Worm (Caenorhabditis elegans) whole organism, L1 larva: Measurements from ENCODE around the gene fbxa-63.
A peak's percentile ranks its signal among the peaks of the same experiment; 100 is the strongest.

Experiments
- C04F5.9 ChIP-seq: sonication (generic microtip); optimal IDR thresholded peaks from 2 replicates; lab custom pipeline; 2016; ENCODE audit warnings: missing genetic modification characterization, missing compliant biosample characterization
- C16A3.4 ChIP-seq: fragments of 150-350 bp; optimal IDR thresholded peaks from 2 replicates; lab custom pipeline; 2014; ENCODE audit warnings: missing biosample characterization, missing genetic modification characterization
- C34B4.2 ChIP-seq: sonication (generic microtip); optimal IDR thresholded peaks from 2 replicates; lab custom pipeline; 2017; ENCODE audit warnings: mild to moderate bottlenecking, missing genetic modification characterization, missing compliant biosample characterization
- F16B12.6 ChIP-seq: fragments of 150-350 bp; optimal IDR thresholded peaks from 2 replicates; lab custom pipeline; 2014; ENCODE audit warnings: missing biosample characterization, missing genetic modification characterization
- alr-1 ChIP-seq: fragments of 200-800 bp; sonication (Bioruptor generic); optimal IDR thresholded peaks from 2 replicates; lab custom pipeline; 2018; ENCODE audit warnings: borderline replicate concordance, mild to moderate bottlenecking, missing genetic modification characterization, missing compliant biosample characterization
- ceh-63 ChIP-seq: fragments of 200-800 bp; sonication (Bioruptor generic); optimal IDR thresholded peaks from 2 replicates; lab custom pipeline; 2018; ENCODE audit warnings: mild to moderate bottlenecking, missing genetic modification characterization, missing compliant biosample characterization
- ceh-82 ChIP-seq, 3 experiments: fragments of 150-350 bp in 1 of 3; sonication (generic microtip) in 2 of 3; optimal IDR thresholded peaks; 2 replicates each; lab custom pipeline; 2014 to 2017; ENCODE audit warnings: missing biosample characterization in 3 of 3, missing genetic modification characterization in 3 of 3
- ceh-90 ChIP-seq: sonication (generic microtip); optimal IDR thresholded peaks from 2 replicates; lab custom pipeline; 2016; ENCODE audit warnings: missing genetic modification characterization, missing compliant biosample characterization
- ces-1 ChIP-seq: fragments of 150-350 bp; optimal IDR thresholded peaks from 2 replicates; lab custom pipeline; 2014; ENCODE audit warnings: missing biosample characterization, missing genetic modification reagents, missing genetic modification characterization
- dpl-1 ChIP-seq, 3 experiments: fragments of 150-350 bp in 2 of 3; sonication (generic microtip) in 1 of 3; optimal IDR thresholded peaks; 2 replicates each; lab custom pipeline; 2014 to 2017; ENCODE audit warnings: missing biosample characterization in 3 of 3, missing genetic modification characterization in 3 of 3, missing genetic modification reagents in 3 of 3
- efl-1 ChIP-seq, 4 experiments: fragments of 150-350 bp; optimal IDR thresholded peaks in 3 of 4; peaks in 1 of 4; 1 replicate in 1 of 4; 2 replicates in 3 of 4; lab custom pipeline; 2014; ENCODE audit warnings: missing biosample characterization in 2 of 4, missing genetic modification characterization in 2 of 4, missing genetic modification reagents in 2 of 4
- efl-3 ChIP-seq: fragments of 200-800 bp; sonication (Bioruptor generic); optimal IDR thresholded peaks from 2 replicates; lab custom pipeline; 2018; ENCODE audit warnings: mild to moderate bottlenecking, missing genetic modification characterization, missing compliant biosample characterization
- egl-13 ChIP-seq: sonication (generic microtip); optimal IDR thresholded peaks from 2 replicates; lab custom pipeline; 2016; ENCODE audit warnings: missing genotype, missing genetic modification reagents, missing genetic modification characterization, missing compliant biosample characterization
- egl-27 ChIP-seq, 2 experiments: fragments of 150-350 bp in 1 of 2; sonication (generic microtip); optimal IDR thresholded peaks; 3 replicates each; lab custom pipeline; 2017 to 2018; ENCODE audit warnings: missing biosample characterization in 2 of 2, missing genetic modification characterization in 2 of 2, missing genetic modification reagents in 2 of 2
- elt-2 ChIP-seq: sonication (generic microtip); optimal IDR thresholded peaks from 2 replicates; lab custom pipeline; 2016; ENCODE audit warnings: missing genetic modification characterization, mild to moderate bottlenecking, inconsistent platforms, missing compliant biosample characterization, missing genetic modification reagents
- fkh-10 ChIP-seq: sonication (generic microtip); optimal IDR thresholded peaks from 2 replicates; lab custom pipeline; 2017; ENCODE audit warnings: missing biosample characterization, missing genetic modification reagents, missing genetic modification characterization
- fos-1 ChIP-seq: fragments of 150-350 bp; optimal IDR thresholded peaks from 2 replicates; lab custom pipeline; 2014; ENCODE audit warnings: missing biosample characterization, missing genetic modification characterization
- jun-1 ChIP-seq: fragments of 150-350 bp; optimal IDR thresholded peaks from 2 replicates; lab custom pipeline; 2014; ENCODE audit warnings: missing biosample characterization, missing genetic modification reagents, missing genetic modification characterization
- lin-13 ChIP-seq: fragments of 150-350 bp; optimal IDR thresholded peaks from 2 replicates; lab custom pipeline; 2014; ENCODE audit warnings: missing biosample characterization, missing genetic modification reagents, missing genetic modification characterization
- lin-35 ChIP-seq, 2 experiments: fragments of 150-350 bp; optimal IDR thresholded peaks; 2 replicates each; lab custom pipeline; 2014; ENCODE audit warnings: missing biosample characterization in 2 of 2, missing genetic modification characterization in 2 of 2, missing genetic modification reagents in 2 of 2
- lin-39 ChIP-seq: fragments of 150-350 bp; optimal IDR thresholded peaks from 2 replicates; lab custom pipeline; 2014; ENCODE audit warnings: missing biosample characterization, missing genetic modification reagents, missing genetic modification characterization
- mab-9 ChIP-seq: fragments of 200-800 bp; sonication (Bioruptor generic); IDR thresholded peaks from 2 replicates; pipeline ENCODE4 v1.3.6; 2022; ENCODE audit warnings: missing genetic modification reagents, missing genetic modification characterization, missing compliant biosample characterization
- mep-1 ChIP-seq: fragments of 150-350 bp; optimal IDR thresholded peaks from 2 replicates; lab custom pipeline; 2014; ENCODE audit warnings: missing biosample characterization, missing genetic modification characterization
- nhr-11 ChIP-seq: fragments of 150-350 bp; optimal IDR thresholded peaks from 2 replicates; lab custom pipeline; 2014; ENCODE audit warnings: missing biosample characterization, missing genetic modification characterization
- nhr-12 ChIP-seq: sonication (generic microtip); optimal IDR thresholded peaks from 2 replicates; lab custom pipeline; 2017; ENCODE audit warnings: missing biosample characterization, missing genetic modification characterization
- nhr-28 ChIP-seq: fragments of 150-350 bp; optimal IDR thresholded peaks from 2 replicates; lab custom pipeline; 2014; ENCODE audit warnings: missing biosample characterization, missing genetic modification characterization
- nhr-47 ChIP-seq: sonication (generic microtip); optimal IDR thresholded peaks from 2 replicates; lab custom pipeline; 2016; ENCODE audit warnings: mild to moderate bottlenecking, missing genetic modification characterization, moderate library complexity, missing compliant biosample characterization
- nhr-71 ChIP-seq: sonication (generic microtip); optimal IDR thresholded peaks from 2 replicates; lab custom pipeline; 2016; ENCODE audit warnings: mild to moderate bottlenecking, missing genetic modification characterization, moderate library complexity, missing compliant biosample characterization
- nhr-77 ChIP-seq: fragments of 150-350 bp; optimal IDR thresholded peaks from 2 replicates; lab custom pipeline; 2014; ENCODE audit warnings: missing biosample characterization, missing genetic modification characterization
- nhr-90 ChIP-seq: sonication (generic microtip); optimal IDR thresholded peaks from 2 replicates; lab custom pipeline; 2016; ENCODE audit warnings: mild to moderate bottlenecking, missing genetic modification characterization, missing compliant biosample characterization; ENCODE audit not compliant: poor library complexity
- pax-3 ChIP-seq: fragments of 200-800 bp; sonication (Bioruptor generic); optimal IDR thresholded peaks from 2 replicates; lab custom pipeline; 2018; ENCODE audit warnings: mild to moderate bottlenecking, missing genetic modification characterization, moderate library complexity, missing compliant biosample characterization
- skn-1 ChIP-seq: fragments of 150-350 bp; optimal IDR thresholded peaks from 2 replicates; lab custom pipeline; 2014; ENCODE audit warnings: missing biosample characterization, missing genetic modification characterization
- snu-23 ChIP-seq: sonication (generic microtip); optimal IDR thresholded peaks from 2 replicates; lab custom pipeline; 2016; ENCODE audit warnings: missing genetic modification characterization, missing compliant biosample characterization
- unc-130 ChIP-seq: fragments of 150-350 bp; optimal IDR thresholded peaks from 2 replicates; lab custom pipeline; 2017; ENCODE audit warnings: missing biosample characterization, missing genetic modification characterization, inconsistent platforms
- unc-30 ChIP-seq: sonication (generic microtip); optimal IDR thresholded peaks from 2 replicates; lab custom pipeline; 2017; ENCODE audit warnings: missing biosample characterization, missing genetic modification characterization
- unc-86 ChIP-seq: sonication (generic microtip); optimal IDR thresholded peaks from 2 replicates; lab custom pipeline; 2016; ENCODE audit warnings: missing genetic modification characterization, missing compliant biosample characterization
- vab-15 ChIP-seq: sonication (generic microtip); optimal IDR thresholded peaks from 2 replicates; lab custom pipeline; 2017; ENCODE audit warnings: missing genotype, mild to moderate bottlenecking, missing genetic modification characterization, missing compliant biosample characterization
- zag-1 ChIP-seq: fragments of 150-350 bp; optimal IDR thresholded peaks from 2 replicates; lab custom pipeline; 2014; ENCODE audit warnings: missing biosample characterization, missing genetic modification characterization
- zip-4 ChIP-seq: fragments of 200-800 bp; sonication (Bioruptor generic); optimal IDR thresholded peaks from 2 replicates; lab custom pipeline; 2018; ENCODE audit warnings: mild to moderate bottlenecking, missing genetic modification characterization, moderate library complexity, missing compliant biosample characterization
- ztf-11 ChIP-seq, 2 experiments: sonication (generic microtip); optimal IDR thresholded peaks; 2 replicates each; lab custom pipeline; 2016 to 2017; ENCODE audit warnings: missing genetic modification characterization in 2 of 2, missing biosample characterization in 1 of 2, missing compliant biosample characterization in 1 of 2
- ztf-4 ChIP-seq: fragments of 150-350 bp; optimal IDR thresholded peaks from 2 replicates; lab custom pipeline; 2014; ENCODE audit warnings: missing biosample characterization, missing genetic modification characterization

Gene fbxa-63

ce11 chrIII:1201958-1202596 is 41.2 kb upstream of the fbxa-63 start, which contains the start of the genes mrpl-45 and Y119D3B.12 (continued):
- TF ChIP-seq nhr-90 (tag; lab: Kevin White, UChicago) = no peak
- peak; percentile 97 for TF ChIP-seq skn-1 (tag; lab: Kevin White, UChicago)
- no peak for TF ChIP-seq egl-13
- TF ChIP-seq C04F5.9 = peak; percentile 35
- TF ChIP-seq pax-3 = no peak
- TF ChIP-seq mab-9 (GFP tag; lab: Robert Waterston, UW) = 0 out of 2 replicates have a peak, but pooled peaks have one; percentile 52
- peak; percentile 48 for TF ChIP-seq fos-1 (tag; lab: Kevin White, UChicago)

ce11 chrIII:1205421-1205820 is 37.9 kb upstream of the fbxa-63 start:
- TF ChIP-seq lin-39 (tag; lab: Kevin White, UChicago) = no peak
- TF ChIP-seq zag-1 (tag; lab: Kevin White, UChicago) = no peak
- TF ChIP-seq snu-23 (GFP tag; lab: Kevin White, UChicago) = no peak
- no peak for TF ChIP-seq lin-35 (GFP tag; optimal IDR thresholded peaks at IDR 0.05; lab: Kevin White, UChicago)
- no peak for TF ChIP-seq C16A3.4 (tag; lab: Kevin White, UChicago)
- TF ChIP-seq nhr-28 (tag; lab: Kevin White, UChicago) = no peak
- no peak for TF ChIP-seq mep-1
- no peak for TF ChIP-seq egl-13
- no peak for TF ChIP-seq nhr-11 (tag; lab: Kevin White, UChicago)
- TF ChIP-seq efl-3 (GFP tag; lab: Kevin White, UChicago) = no peak
- TF ChIP-seq unc-130 (tag; lab: Kevin White, UChicago) = no peak
- TF ChIP-seq nhr-90 (tag; lab: Kevin White, UChicago) = no peak

ce11 chrIII:1206331-1206730 is 37.0 kb upstream of the fbxa-63 start:
- TF ChIP-seq zip-4 (GFP tag; lab: Kevin White, UChicago) (no peak), lin-39 (tag; lab: Kevin White, UChicago) (no peak), ceh-90 (tag; lab: Kevin White, UChicago) (no peak), zag-1 (tag; lab: Kevin White, UChicago) (no peak)

- TF ChIP-seq lin-13 = no peak
- no peak for TF ChIP-seq lin-39 (tag; lab: Kevin White, UChicago)
- no peak for TF ChIP-seq ztf-4 (tag; lab: Kevin White, UChicago)
- TF ChIP-seq ztf-11 (tag; optimal IDR thresholded peaks at IDR 0.05; lab: Kevin White, UChicago) = no peak
- TF ChIP-seq unc-30 (tag; lab: Kevin White, UChicago) = no peak
- TF ChIP-seq alr-1 (tag; lab: Kevin White, UChicago) = no peak
- TF ChIP-seq mab-9 (GFP tag; lab: Robert Waterston, UW) = no peak
- TF ChIP-seq ces-1 (GFP tag; lab: Kevin White, UChicago) = no peak
- TF ChIP-seq zag-1 (tag; lab: Kevin White, UChicago) = no peak
- TF ChIP-seq egl-27 (tag; optimal IDR thresholded peaks at IDR 0.05; lab: Kevin White, UChicago) = no peak
- TF ChIP-seq nhr-12 (tag; lab: Kevin White, UChicago) = no peak
- no peak for TF ChIP-seq snu-23 (GFP tag; lab: Kevin White, UChicago)
- TF ChIP-seq jun-1 = no peak
- no peak for TF ChIP-seq nhr-47 (tag; lab: Kevin White, UChicago)
Measured at ce11 chrIII:1207027-1207426, 36.3 kb upstream of the fbxa-63 start.

DNA sequence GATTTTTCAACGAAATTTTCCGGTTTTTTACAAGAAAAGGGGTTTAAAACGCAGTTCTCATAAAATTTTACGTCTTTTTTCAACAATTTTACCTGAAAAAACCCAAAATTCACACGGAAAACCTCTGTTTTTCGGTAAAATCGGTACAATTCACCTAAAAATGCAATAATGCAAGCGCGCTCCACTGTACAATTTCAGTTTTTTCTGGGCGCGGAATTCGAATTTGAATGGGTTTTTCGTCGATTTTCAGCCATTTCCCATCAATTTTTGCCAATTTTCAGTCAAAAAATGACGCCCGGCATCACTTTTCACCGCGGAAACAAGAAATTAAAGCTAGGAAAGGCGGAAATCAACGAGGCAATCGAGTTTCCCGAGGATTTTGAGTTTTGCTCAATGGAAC is 35.5 kb upstream of the fbxa-63 start, which contains the start of gene orc-3:
Gene orc-3, plus strand, starts transcription at position 282 of the 400 bp plus-strand sequence.
- peak; percentile 8 for TF ChIP-seq lin-13
- no peak for TF ChIP-seq ces-1 (GFP tag; lab: Kevin White, UChicago)
- peak; percentile 62 for TF ChIP-seq F16B12.6
- TF ChIP-seq C34B4.2 = no peak
- peak in 2 of 3 experiments; percentile 8 to 36 for TF ChIP-seq ceh-82 (tag; optimal IDR thresholded peaks at IDR 0.05; lab: Kevin White, UChicago)
- peak; percentile 69 to 92 for TF ChIP-seq efl-1 (optimal IDR thresholded peaks at IDR 0.05; lab: Kevin White, UChicago)
- peak; percentile 93 to 99 for TF ChIP-seq efl-1 (GFP tag; optimal IDR thresholded peaks at IDR 0.05 in 1 of 2; lab: Kevin White, UChicago)
- no peak for TF ChIP-seq vab-15 (tag; lab: Kevin White, UChicago)
- TF ChIP-seq ceh-63 (GFP tag; lab: Kevin White, UChicago) = no peak
- TF ChIP-seq nhr-77 (tag; lab: Kevin White, UChicago) = no peak
- TF ChIP-seq dpl-1 (GFP tag; optimal IDR thresholded peaks at IDR 0.05; lab: Kevin White, UChicago) = peak; percentile 86 to 92 (median 90)
- no peak for TF ChIP-seq fkh-10
- TF ChIP-seq alr-1 (tag; lab: Kevin White, UChicago) = no peak
- peak; percentile 1 for TF ChIP-seq unc-130 (tag; lab: Kevin White, UChicago)
- no peak for TF ChIP-seq nhr-71 (tag; lab: Kevin White, UChicago)
- TF ChIP-seq unc-86 (tag; lab: Kevin White, UChicago) = no peak
- peak; percentile 47 for TF ChIP-seq C16A3.4 (tag; lab: Kevin White, UChicago)
- no peak for TF ChIP-seq zag-1 (tag; lab: Kevin White, UChicago)
- no peak for TF ChIP-seq elt-2 (tag; lab: Kevin White, UChicago)
- TF ChIP-seq egl-13 = no peak
